Worm (Caenorhabditis elegans): ENCODE results near the gene pmpl-1.

Gene pmpl-1

DNA sequence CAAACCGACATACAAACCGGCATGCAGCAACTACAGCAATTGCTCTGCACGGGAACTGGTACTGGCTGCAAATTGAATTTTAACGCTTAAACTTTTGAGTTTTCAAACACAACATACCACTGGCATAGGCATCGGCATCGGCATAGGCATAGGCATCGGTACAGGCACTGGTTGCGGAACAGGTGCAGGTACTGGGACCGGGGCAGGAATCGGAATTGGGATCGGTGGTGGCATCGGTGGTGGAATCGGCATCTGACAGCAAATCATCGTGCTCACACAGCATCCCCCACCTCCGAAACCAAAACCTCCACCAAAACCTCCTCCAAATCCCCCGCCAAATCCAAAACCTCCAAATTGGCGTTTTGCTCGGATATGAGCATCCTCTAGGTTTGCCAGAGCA is 6.3 kb downstream of the pmpl-1 start:
- TF ChIP-seq zfh-2 (GFP tag; conservative IDR thresholded peaks at IDR 0.05), result peak; percentile 72
- no peak for TF ChIP-seq atf-7 (tag; optimal IDR thresholded peaks at IDR 0.05)
- no peak for TF ChIP-seq mxl-1 (tag; optimal IDR thresholded peaks at IDR 0.05)
- no peak for TF ChIP-seq hlh-26 (GFP tag; conservative IDR thresholded peaks at IDR 0.05)

DNA sequence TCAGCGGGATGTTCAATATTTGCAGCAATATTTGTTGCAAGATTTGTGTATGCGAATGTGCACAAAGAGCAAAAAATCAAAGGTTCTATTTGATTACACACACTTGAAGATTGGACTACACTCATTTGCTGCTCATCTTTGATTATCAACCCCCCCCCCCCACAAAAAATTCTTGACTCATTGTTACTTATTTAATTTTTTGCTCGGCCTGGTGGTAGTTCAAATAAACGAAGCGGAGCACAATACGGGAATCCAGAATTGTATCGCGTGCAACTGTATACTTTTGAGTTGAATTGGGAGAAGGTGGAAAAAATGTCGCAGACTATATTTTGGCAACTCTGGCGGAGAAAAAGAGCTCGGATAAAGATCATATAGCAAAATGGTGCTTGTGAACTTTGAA is 7.8 kb downstream of the pmpl-1 start, which contains the start of gene F35A5.5:
F35A5.5 (minus strand) TSS at position 101 of the 400 bp plus-strand sequence.
- TF ChIP-seq let-607 (tag; optimal IDR thresholded peaks at IDR 0.05) (no peak), Y53F4B.3 (GFP tag; IDR thresholded peaks at IDR 0.05) (no peak), snpc-1.1 (tag; optimal IDR thresholded peaks at IDR 0.05; ENCODE audit: insufficient read depth) (no peak), mxl-1 (tag; optimal IDR thresholded peaks at IDR 0.05) (no peak), somi-1 (GFP tag; optimal IDR thresholded peaks at IDR 0.05) (no peak), nhr-80 (tag; optimal IDR thresholded peaks at IDR 0.05) (no peak), hmg-1.2 (GFP tag; IDR thresholded peaks at IDR 0.05) (no peak), sptf-2 (GFP tag; optimal IDR thresholded peaks at IDR 0.05) (no peak)

DNA sequence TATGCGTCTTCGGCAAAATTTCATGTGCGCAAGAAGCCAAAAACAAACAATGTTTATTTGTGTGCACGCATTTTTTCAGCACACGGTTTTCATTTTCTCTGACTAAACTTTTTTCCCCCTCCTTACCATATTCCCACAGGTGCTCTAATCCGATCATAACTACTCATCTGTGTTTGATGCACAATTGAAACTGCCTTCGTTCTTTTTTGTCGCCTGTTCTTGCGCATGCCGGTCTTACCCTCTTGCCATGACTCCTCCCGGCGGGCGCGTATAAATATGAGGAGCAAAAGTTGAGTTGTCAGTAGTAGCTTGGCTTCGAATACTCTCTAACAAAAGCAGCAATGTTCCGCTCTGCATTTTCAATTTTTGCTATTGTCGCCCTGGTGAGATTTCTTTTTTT is 10.1 kb downstream of the pmpl-1 start, which contains the start of gene abu-10:
abu-10 (plus strand) TSS at position 301 of the 400 bp plus-strand sequence.
- TF ChIP-seq ets-4 (GFP tag; optimal IDR thresholded peaks at IDR 0.05), result no peak
- no peak for TF ChIP-seq lin-40 (tag; optimal IDR thresholded peaks at IDR 0.05)
- TF ChIP-seq hrde-1 (tag; optimal IDR thresholded peaks at IDR 0.05; ENCODE audit: borderline replicate concordance), result no peak
- TF ChIP-seq K12H6.12 (tag; optimal IDR thresholded peaks at IDR 0.05), result no peak
- no peak for TF ChIP-seq F57A8.1 (GFP tag; optimal IDR thresholded peaks at IDR 0.05)
- TF ChIP-seq T07F8.4 (tag; optimal IDR thresholded peaks at IDR 0.05), result no peak
- TF ChIP-seq lsy-27 (tag; optimal IDR thresholded peaks at IDR 0.05; ENCODE audit: borderline replicate concordance, insufficient read depth), result no peak
- no peak for TF ChIP-seq madf-3 (GFP tag; IDR thresholded peaks at IDR 0.05)
- TF ChIP-seq ztf-28 (GFP tag; IDR thresholded peaks at IDR 0.05), result no peak
- TF ChIP-seq snpc-4 (GFP tag; optimal IDR thresholded peaks at IDR 0.05), result no peak
- TF ChIP-seq snpc-4 (tag; optimal IDR thresholded peaks at IDR 0.05), result no peak
- TF ChIP-seq lag-1 (GFP tag; IDR thresholded peaks at IDR 0.05), result no peak
- TF ChIP-seq hsf-1 (GFP tag; IDR thresholded peaks at IDR 0.05), result no peak
- TF ChIP-seq Y53F4B.3 (GFP tag; IDR thresholded peaks at IDR 0.05), result no peak
- no peak for TF ChIP-seq lin-54 (GFP tag; optimal IDR thresholded peaks at IDR 0.05)
- no peak for TF ChIP-seq K11D2.4 (GFP tag; IDR thresholded peaks at IDR 0.05)
- TF ChIP-seq tlf-1 (GFP tag; optimal IDR thresholded peaks at IDR 0.05), result no peak
- no peak for TF ChIP-seq pbrm-1 (GFP tag; IDR thresholded peaks at IDR 0.05)
- TF ChIP-seq cebp-2 (GFP tag; IDR thresholded peaks at IDR 0.05), result no peak
- no peak for TF ChIP-seq egl-18 (GFP tag; IDR thresholded peaks at IDR 0.05)
- no peak for TF ChIP-seq xnd-1 (tag; optimal IDR thresholded peaks at IDR 0.05)

DNA sequence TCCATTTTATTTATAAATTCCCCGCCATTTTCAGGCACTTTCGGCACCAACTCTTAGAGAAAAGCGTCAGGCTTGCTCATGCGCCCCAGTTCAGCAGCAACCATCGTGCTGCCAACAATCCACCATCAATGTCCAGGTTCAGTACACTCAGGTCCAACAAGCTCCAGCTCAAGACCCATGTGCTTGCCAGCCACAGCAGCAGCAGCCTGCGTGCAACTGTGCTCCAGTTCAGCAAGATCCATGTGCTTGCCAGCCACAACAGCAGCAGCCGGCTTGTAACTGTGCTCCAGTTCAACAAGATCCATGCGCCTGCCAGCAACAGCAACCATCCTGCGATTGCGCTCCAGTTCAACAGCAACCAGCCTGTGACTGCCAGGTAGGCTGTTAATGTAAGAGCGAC is 10.5 kb downstream of the pmpl-1 start:
- TF ChIP-seq egrh-3 (GFP tag; IDR thresholded peaks at IDR 0.05) (0 out of 2 replicates have a peak, but pooled peaks have one; percentile 9), aptf-3 (GFP tag; IDR thresholded peaks at IDR 0.05) (no peak), zfh-2 (GFP tag; conservative IDR thresholded peaks at IDR 0.05) (peak; percentile 65), die-1 (tag; optimal IDR thresholded peaks at IDR 0.05) (no peak), madf-10 (tag; optimal IDR thresholded peaks at IDR 0.05) (no peak)

Measured in whole organism, young adult.